Fruit fly (Drosophila melanogaster) whole organism, embryonic: ENCODE measurements around the gene CG15625.
A peak's percentile ranks its signal among the peaks of the same experiment; 100 is the strongest.

ENCODE experiments used
- Adf1 ChIP-seq: fragments of 200-800 bp; sonication (Bioruptor generic); IDR thresholded peaks from 2 replicates; pipeline ENCODE4 v1.3.6; 2022; ENCODE audit warnings: missing biosample characterization, missing genetic modification characterization
- Atf-2 ChIP-seq: fragments of 200-800 bp; sonication (Bioruptor generic); optimal IDR thresholded peaks from 2 replicates; lab custom pipeline; 2016; ENCODE audit warnings: missing biosample characterization, missing genetic modification characterization
- Atf6 ChIP-seq: fragments of 200-800 bp; sonication (Bioruptor generic); IDR thresholded peaks from 2 replicates; pipeline ENCODE4 v1.3.6; 2022; ENCODE audit warnings: missing biosample characterization, missing genetic modification characterization
- CG10543 ChIP-seq: fragments of 200-800 bp; sonication (Bioruptor generic); optimal IDR thresholded peaks from 3 replicates; lab custom pipeline; 2017; ENCODE audit warnings: missing biosample characterization, mild to moderate bottlenecking, missing genetic modification characterization, moderate library complexity
- CG11695 ChIP-seq: fragments of 200-800 bp; sonication (Bioruptor generic); IDR thresholded peaks from 3 replicates; pipeline ENCODE4 v1.3.6; 2022; ENCODE audit warnings: missing biosample characterization, missing genetic modification characterization
- CG11696 ChIP-seq: fragments of 200-800 bp; sonication (Bioruptor generic); IDR thresholded peaks from 2 replicates; pipeline ENCODE4 v1.3.6; 2022; ENCODE audit warnings: missing biosample characterization, missing genetic modification characterization
- CG12769 ChIP-seq: fragments of 200-800 bp; sonication (Bioruptor generic); optimal IDR thresholded peaks from 2 replicates; lab custom pipeline; 2019; ENCODE audit warnings: missing biosample characterization, mild to moderate bottlenecking, missing genetic modification characterization, moderate library complexity
- CG13775 ChIP-seq: fragments of 200-800 bp; sonication (Bioruptor generic); optimal IDR thresholded peaks from 3 replicates; lab custom pipeline; 2017; ENCODE audit warnings: missing biosample characterization, mild to moderate bottlenecking, missing genetic modification characterization
- CG14014 ChIP-seq: fragments of 200-800 bp; sonication (Bioruptor generic); IDR thresholded peaks from 2 replicates; pipeline ENCODE4 v1.3.6; 2022; ENCODE audit warnings: missing biosample characterization, missing genetic modification characterization
- CG15696 ChIP-seq: fragments of 200-800 bp; sonication (Bioruptor generic); optimal IDR thresholded peaks from 2 replicates; lab custom pipeline; 2019; ENCODE audit warnings: missing biosample characterization, mild to moderate bottlenecking, missing genetic modification characterization, moderate library complexity
- CG1647 ChIP-seq: fragments of 200-800 bp; sonication (Bioruptor generic); optimal IDR thresholded peaks from 3 replicates; lab custom pipeline; 2016; ENCODE audit warnings: missing biosample characterization, missing genetic modification characterization
- CG17829 ChIP-seq: fragments of 200-800 bp; optimal IDR thresholded peaks from 2 replicates; lab custom pipeline; 2019; ENCODE audit warnings: missing biosample characterization, mild to moderate bottlenecking, missing genetic modification characterization, moderate library complexity
- CG17912 ChIP-seq: fragments of 200-800 bp; sonication (Bioruptor generic); optimal IDR thresholded peaks from 2 replicates; lab custom pipeline; 2018; ENCODE audit warnings: missing biosample characterization, mild to moderate bottlenecking, missing genetic modification characterization
- CG2116 ChIP-seq: fragments of 200-800 bp; sonication (Bioruptor generic); optimal IDR thresholded peaks from 3 replicates; lab custom pipeline; 2018; ENCODE audit warnings: missing biosample characterization, mild to moderate bottlenecking, missing genetic modification characterization
- CG2129 ChIP-seq: fragments of 200-800 bp; sonication (Bioruptor generic); IDR thresholded peaks from 2 replicates; pipeline ENCODE4 v1.3.6; 2022; ENCODE audit warnings: missing biosample characterization, missing genetic modification characterization; ENCODE audit not compliant: partially characterized antibody
- CG2199 ChIP-seq: fragments of 200-800 bp; sonication (Bioruptor generic); IDR thresholded peaks from 3 replicates; pipeline ENCODE4 v1.3.6; 2022; ENCODE audit warnings: missing biosample characterization, missing genetic modification characterization
- CG30020 ChIP-seq: fragments of 200-800 bp; optimal IDR thresholded peaks from 2 replicates; lab custom pipeline; 2019; ENCODE audit warnings: missing biosample characterization, mild to moderate bottlenecking, missing genetic modification characterization, moderate library complexity
- CG3281 ChIP-seq: fragments of 200-800 bp; sonication (Bioruptor generic); optimal IDR thresholded peaks from 3 replicates; lab custom pipeline; 2017; ENCODE audit warnings: missing biosample characterization, mild to moderate bottlenecking, missing genetic modification characterization
- CG6813 ChIP-seq: fragments of 200-800 bp; sonication (Bioruptor generic); optimal IDR thresholded peaks from 2 replicates; lab custom pipeline; 2017; ENCODE audit warnings: missing biosample characterization, missing genetic modification characterization, mild to moderate bottlenecking, moderate library complexity, missing genetic modification reagents
- CG8388 ChIP-seq: fragments of 200-800 bp; sonication (Bioruptor generic); optimal IDR thresholded peaks from 2 replicates; lab custom pipeline; 2019; ENCODE audit warnings: missing biosample characterization, mild to moderate bottlenecking, missing genetic modification characterization, moderate library complexity
- CG9609 ChIP-seq: fragments of 200-800 bp; sonication (Bioruptor generic); optimal IDR thresholded peaks from 3 replicates; lab custom pipeline; 2016; ENCODE audit warnings: missing biosample characterization, missing genetic modification characterization
- CG9876 ChIP-seq: fragments of 200-800 bp; sonication (Bioruptor generic); optimal IDR thresholded peaks from 2 replicates; lab custom pipeline; 2016; ENCODE audit warnings: missing biosample characterization, missing genetic modification characterization
- CTCF ChIP-seq: fragments of 200-800 bp; sonication (Bioruptor generic); optimal IDR thresholded peaks from 2 replicates; lab custom pipeline; 2017; ENCODE audit warnings: missing biosample characterization, mild to moderate bottlenecking, missing genetic modification characterization, moderate library complexity
- CrebB ChIP-seq: fragments of 200-800 bp; sonication (Bioruptor generic); optimal IDR thresholded peaks from 3 replicates; lab custom pipeline; 2018; ENCODE audit warnings: missing biosample characterization, mild to moderate bottlenecking, missing genetic modification characterization
- Dek ChIP-seq: fragments of 200-800 bp; sonication (Bioruptor generic); optimal IDR thresholded peaks from 3 replicates; lab custom pipeline; 2019; ENCODE audit warnings: missing biosample characterization, mild to moderate bottlenecking, missing genetic modification characterization, moderate library complexity
- Dfd ChIP-seq, 2 experiments: fragments of >200 bp; optimal IDR thresholded peaks; 2 replicates each; lab custom pipeline; 2017; ENCODE audit warnings: missing biosample characterization in 2 of 2, missing genetic modification characterization in 2 of 2
- Ets65A ChIP-seq: fragments of 200-800 bp; sonication (Bioruptor generic); peaks from one replicate; lab custom pipeline; 2016; ENCODE audit warnings: missing biosample characterization, missing genetic modification characterization
- Fer1 ChIP-seq: fragments of 200-800 bp; sonication (Bioruptor generic); optimal IDR thresholded peaks from 2 replicates; lab custom pipeline; 2017; ENCODE audit warnings: missing biosample characterization, mild to moderate bottlenecking, missing genetic modification characterization
- Fer2 ChIP-seq: fragments of 200-800 bp; sonication (Bioruptor generic); optimal IDR thresholded peaks from 2 replicates; lab custom pipeline; 2018; ENCODE audit warnings: missing biosample characterization, mild to moderate bottlenecking, missing genetic modification characterization, moderate library complexity
- HLH54F ChIP-seq: fragments of 200-800 bp; sonication (Bioruptor generic); optimal IDR thresholded peaks from 3 replicates; lab custom pipeline; 2016; ENCODE audit warnings: missing biosample characterization, missing genetic modification characterization
- Optix ChIP-seq: fragments of 200-800 bp; sonication (Bioruptor generic); IDR thresholded peaks from 3 replicates; pipeline ENCODE4 v1.3.6; 2022; ENCODE audit warnings: missing biosample characterization, missing genetic modification characterization
- Side ChIP-seq: fragments of 200-800 bp; sonication (Bioruptor generic); optimal IDR thresholded peaks from 2 replicates; lab custom pipeline; 2016; ENCODE audit warnings: missing biosample characterization, missing genetic modification characterization
- Sry-δ ChIP-seq: fragments of 200-800 bp; sonication (Bioruptor generic); optimal IDR thresholded peaks from 2 replicates; lab custom pipeline; 2016; ENCODE audit warnings: missing biosample characterization, missing genetic modification characterization
- Tbp ChIP-seq: fragments of >200 bp; optimal IDR thresholded peaks from 2 replicates; lab custom pipeline; 2018; ENCODE audit warnings: missing biosample characterization, missing genetic modification characterization
- ab ChIP-seq: fragments of 200-800 bp; sonication (Bioruptor generic); optimal IDR thresholded peaks from 2 replicates; lab custom pipeline; 2016; ENCODE audit warnings: missing biosample characterization, missing genetic modification characterization
- cg ChIP-seq: fragments of 200-800 bp; sonication (Bioruptor generic); optimal IDR thresholded peaks from 3 replicates; lab custom pipeline; 2019; ENCODE audit warnings: missing biosample characterization, mild to moderate bottlenecking, missing genetic modification characterization, moderate library complexity
- chinmo ChIP-seq: fragments of 200-800 bp; sonication (Bioruptor generic); IDR thresholded peaks from 4 replicates; pipeline ENCODE4 v1.3.6; 2022; ENCODE audit warnings: missing biosample characterization, missing genetic modification characterization; ENCODE audit not compliant: partially characterized antibody
- disco-r ChIP-seq: fragments of 200-800 bp; sonication (Bioruptor generic); optimal IDR thresholded peaks from 2 replicates; lab custom pipeline; 2016; ENCODE audit warnings: missing biosample characterization, missing genetic modification characterization
- dpn ChIP-seq, 2 experiments: fragments of 200-800 bp; sonication (Bioruptor generic); optimal IDR thresholded peaks; 3 replicates each; lab custom pipeline; 2016; ENCODE audit warnings: missing biosample characterization in 2 of 2, missing genetic modification characterization in 2 of 2
- h ChIP-seq: fragments of >200 bp; optimal IDR thresholded peaks from 2 replicates; lab custom pipeline; 2017
- hth ChIP-seq: fragments of >200 bp; optimal IDR thresholded peaks from 2 replicates; lab custom pipeline; 2017; ENCODE audit warnings: inconsistent platforms
- jumu ChIP-seq: fragments of 200-800 bp; sonication (Bioruptor generic); optimal IDR thresholded peaks from 3 replicates; lab custom pipeline; 2016; ENCODE audit warnings: missing biosample characterization, missing genetic modification characterization
- kah ChIP-seq: fragments of 200-800 bp; sonication (Bioruptor generic); optimal IDR thresholded peaks from 2 replicates; lab custom pipeline; 2018; ENCODE audit warnings: missing biosample characterization, mild to moderate bottlenecking, missing genetic modification characterization
- knrl ChIP-seq: fragments of 200-800 bp; sonication (Bioruptor generic); IDR thresholded peaks from 3 replicates; pipeline ENCODE4 v1.3.6; 2022; ENCODE audit warnings: missing biosample characterization, missing genetic modification characterization; ENCODE audit not compliant: partially characterized antibody
- oc ChIP-seq: fragments of 200-800 bp; sonication (Bioruptor generic); optimal IDR thresholded peaks from 2 replicates; lab custom pipeline; 2018; ENCODE audit warnings: missing biosample characterization, mild to moderate bottlenecking, missing genetic modification characterization, moderate library complexity
- p53 ChIP-seq: fragments of 200-800 bp; sonication (Bioruptor generic); optimal IDR thresholded peaks from 2 replicates; lab custom pipeline; 2016; ENCODE audit warnings: missing biosample characterization, missing genetic modification characterization
- scrt ChIP-seq: fragments of 200-800 bp; sonication (Bioruptor generic); optimal IDR thresholded peaks from 2 replicates; lab custom pipeline; 2018; ENCODE audit warnings: missing biosample characterization, mild to moderate bottlenecking, missing genetic modification characterization, moderate library complexity
- sens ChIP-seq: fragments of 200-800 bp; sonication (Bioruptor generic); peaks from one replicate; lab custom pipeline; 2016; ENCODE audit warnings: missing biosample characterization, missing genetic modification characterization
- sim ChIP-seq: fragments of 200-800 bp; sonication (Bioruptor generic); IDR thresholded peaks from 2 replicates; pipeline ENCODE4 v1.3.6; 2022; ENCODE audit warnings: missing biosample characterization, missing genetic modification characterization
- sna ChIP-seq: fragments of 200-800 bp; sonication (Bioruptor generic); IDR thresholded peaks from 2 replicates; pipeline ENCODE4 v1.3.6; 2022; ENCODE audit warnings: missing biosample characterization, missing genetic modification characterization; ENCODE audit not compliant: partially characterized antibody
- tio ChIP-seq: fragments of 200-800 bp; sonication (Bioruptor generic); optimal IDR thresholded peaks from 2 replicates; lab custom pipeline; 2017; ENCODE audit warnings: missing biosample characterization, missing genetic modification characterization, inconsistent platforms
- vfl ChIP-seq: fragments of 200-800 bp; sonication (Bioruptor generic); optimal IDR thresholded peaks from 2 replicates; lab custom pipeline; 2016; ENCODE audit warnings: missing biosample characterization, missing genetic modification characterization
- wor ChIP-seq: fragments of 200-800 bp; sonication (Bioruptor generic); IDR thresholded peaks from 2 replicates; pipeline ENCODE4 v1.3.6; 2022; ENCODE audit warnings: missing biosample characterization, missing genetic modification characterization

CG15625 gene

dm6 chr2L:4886645-4887044, 3.1 kb upstream of the CG15625 start (continued):
- no peak for TF ChIP-seq wor (GFP tag; lab: Robert Waterston, UW)
- TF ChIP-seq knrl (GFP tag; lab: Robert Waterston, UW) = no peak
- no peak for TF ChIP-seq Fer2
- TF ChIP-seq vfl (GFP tag; lab: Kevin White, UChicago) = no peak
- 0 out of 4 replicates have a peak, but pooled peaks have one; percentile 53 for TF ChIP-seq chinmo (GFP tag; lab: Robert Waterston, UW)
- TF ChIP-seq CG8388 (GFP tag; lab: Kevin White, UChicago) = peak; percentile 72
- TF ChIP-seq Dek = no peak
- no peak for TF ChIP-seq disco-r
- no peak for TF ChIP-seq CTCF (GFP tag; lab: Kevin White, UChicago)
- TF ChIP-seq sna (GFP tag; lab: Robert Waterston, UW) = no peak
- no peak for TF ChIP-seq Atf-2 (GFP tag; lab: Kevin White, UChicago)
- TF ChIP-seq CG9876 (GFP tag; lab: Kevin White, UChicago) = no peak
- TF ChIP-seq CG9609 (GFP tag; lab: Kevin White, UChicago) = no peak
- no peak for TF ChIP-seq tio (GFP tag; lab: Kevin White, UChicago)
- TF ChIP-seq Adf1 (GFP tag; lab: Robert Waterston, UW) = peak; percentile 8; the same call in 1 of the 2 replicates
- no peak for TF ChIP-seq CG13775 (GFP tag; lab: Kevin White, UChicago)
- no peak for TF ChIP-seq CG2199 (GFP tag; lab: Robert Waterston, UW)
- TF ChIP-seq cg = peak; percentile 69
- peak; percentile 86 for TF ChIP-seq CG12769 (tag; lab: Kevin White, UChicago)
- no peak for TF ChIP-seq CG1647 (GFP tag; lab: Kevin White, UChicago)
- TF ChIP-seq Optix (GFP tag; lab: Robert Waterston, UW) = no peak
- no peak for TF ChIP-seq CG17829 (tag; lab: Kevin White, UChicago)
- no peak for TF ChIP-seq Sry-δ (GFP tag; lab: Kevin White, UChicago)
- TF ChIP-seq oc (tag; lab: Kevin White, UChicago) = no peak
- TF ChIP-seq h = no peak
- TF ChIP-seq CG17912 (GFP tag; lab: Kevin White, UChicago) = peak; percentile 4
- no peak for TF ChIP-seq sim (GFP tag; lab: Robert Waterston, UW)
- no peak for TF ChIP-seq CG30020 (tag; lab: Kevin White, UChicago)
- TF ChIP-seq kah = no peak
- no peak for TF ChIP-seq Ets65A
- TF ChIP-seq HLH54F (GFP tag; lab: Kevin White, UChicago) = no peak
- TF ChIP-seq CG11695 (GFP tag; lab: Robert Waterston, UW) = no peak
- TF ChIP-seq Tbp (GFP tag; lab: Kevin White, UChicago) = no peak
- no peak for TF ChIP-seq Atf6
- TF ChIP-seq ab (GFP tag; lab: Kevin White, UChicago) = no peak
- TF ChIP-seq Dfd (GFP tag; optimal IDR thresholded peaks at IDR 0.05; lab: Kevin White, UChicago) = no peak
- no peak for TF ChIP-seq CG6813 (GFP tag; lab: Kevin White, UChicago)
- no peak for TF ChIP-seq hth (lab: Kevin White, UChicago)
- TF ChIP-seq CG11696 (GFP tag; lab: Robert Waterston, UW) = no peak
- TF ChIP-seq CrebB (tag; lab: Kevin White, UChicago) = no peak
- no peak for TF ChIP-seq CG14014 (GFP tag; lab: Robert Waterston, UW)
- no peak for TF ChIP-seq jumu (GFP tag; lab: Kevin White, UChicago)
- no peak for TF ChIP-seq CG2129 (GFP tag; lab: Robert Waterston, UW)
- no peak for TF ChIP-seq scrt (GFP tag; lab: Kevin White, UChicago)
- no peak for TF ChIP-seq CG3281 (GFP tag; lab: Kevin White, UChicago)
- no peak for TF ChIP-seq Side
- no peak for TF ChIP-seq dpn (GFP tag; optimal IDR thresholded peaks at IDR 0.05; lab: Kevin White, UChicago)
- no peak for TF ChIP-seq Fer1 (GFP tag; lab: Kevin White, UChicago)
- peak; percentile 35 for TF ChIP-seq sens (GFP tag; lab: Kevin White, UChicago)
- peak; percentile 2 for TF ChIP-seq CG10543 (GFP tag; lab: Kevin White, UChicago)
- TF ChIP-seq CG2116 (GFP tag; lab: Kevin White, UChicago) = no peak
- no peak for TF ChIP-seq CG15696 (tag; lab: Kevin White, UChicago)
- TF ChIP-seq p53 (GFP tag; lab: Kevin White, UChicago) = no peak
